Worm (Caenorhabditis elegans) whole organism, young adult: ENCODE results near the gene fbxa-81.

Source experiments
- F49E8.2 ChIP-seq: sonication (generic microtip); optimal IDR thresholded peaks from 3 replicates; lab custom pipeline; 2017; ENCODE audit warnings: missing genetic modification characterization, mild to moderate bottlenecking, missing compliant biosample characterization, antibody characterized with exemption, moderate library complexity; ENCODE audit not compliant: insufficient read depth
- ama-1 ChIP-seq, 3 experiments: fragments of 150-350 bp in 1 of 3; sonication (generic microtip) in 2 of 3; optimal IDR thresholded peaks; 2 replicates each; lab custom pipeline; 2014 to 2018; ENCODE audit warnings: missing biosample characterization in 2 of 3, missing genetic modification characterization in 2 of 3, missing genetic modification reagents in 2 of 3
- aptf-2 ChIP-seq: fragments of 200-800 bp; sonication (Bioruptor generic); conservative IDR thresholded peaks from 2 replicates; pipeline ENCODE4 v1.3.6; 2022; ENCODE audit warnings: missing genetic modification reagents, missing genetic modification characterization, missing compliant biosample characterization
- ceh-27 ChIP-seq: fragments of 200-800 bp; sonication (Bioruptor generic); optimal IDR thresholded peaks from 2 replicates; lab custom pipeline; 2018; ENCODE audit warnings: mild to moderate bottlenecking, missing genetic modification characterization, moderate library complexity, missing compliant biosample characterization
- egl-44 ChIP-seq: fragments of 200-800 bp; sonication (Bioruptor generic); IDR thresholded peaks from 2 replicates; pipeline ENCODE4 v1.3.6; 2022; ENCODE audit warnings: missing genetic modification reagents, missing genetic modification characterization, missing compliant biosample characterization
- egrh-3 ChIP-seq: fragments of 200-800 bp; sonication (Bioruptor generic); IDR thresholded peaks from 2 replicates; pipeline ENCODE4 v1.3.6; 2022; ENCODE audit warnings: missing genetic modification reagents, missing genetic modification characterization, missing compliant biosample characterization
- him-1 ChIP-seq: sonication (generic microtip); optimal IDR thresholded peaks from 2 replicates; lab custom pipeline; 2016; ENCODE audit warnings: missing genotype, missing genetic modification reagents, missing genetic modification characterization, missing compliant biosample characterization
- let-526 ChIP-seq: fragments of 200-800 bp; sonication (Bioruptor generic); IDR thresholded peaks from 2 replicates; pipeline ENCODE4 v1.3.6; 2022; ENCODE audit warnings: missing genetic modification reagents, missing genetic modification characterization, missing compliant biosample characterization
- nhr-80 ChIP-seq: sonication (generic microtip); optimal IDR thresholded peaks from 2 replicates; lab custom pipeline; 2016; ENCODE audit warnings: missing genetic modification characterization, missing compliant biosample characterization
- sea-2 ChIP-seq: fragments of 200-800 bp; sonication (Bioruptor generic); IDR thresholded peaks from 2 replicates; pipeline ENCODE4 v1.3.6; 2022; ENCODE audit warnings: missing genetic modification characterization, missing compliant biosample characterization
- snpc-4 ChIP-seq, 5 experiments: fragments of 150-350 bp in 1 of 5; sonication (generic microtip) in 4 of 5; optimal IDR thresholded peaks; 2 replicates each; lab custom pipeline; 2014 to 2018; ENCODE audit warnings: missing genetic modification characterization in 5 of 5, missing biosample characterization in 3 of 5, antibody characterized with exemption in 2 of 5, mild to moderate bottlenecking in 2 of 5, missing compliant biosample characterization in 2 of 5, missing genotype in 2 of 5, moderate library complexity in 2 of 5, missing genetic modification reagents in 1 of 5
- tbx-9 ChIP-seq: sonication (generic microtip); optimal IDR thresholded peaks from 2 replicates; lab custom pipeline; 2016; ENCODE audit warnings: borderline replicate concordance, missing genetic modification characterization, inconsistent platforms, missing compliant biosample characterization
- unc-62 ChIP-seq: fragments of 150-350 bp; optimal IDR thresholded peaks from 2 replicates; lab custom pipeline; 2014; ENCODE audit warnings: missing biosample characterization, missing genetic modification reagents, missing genetic modification characterization
- ztf-25 ChIP-seq: fragments of 200-800 bp; sonication (Bioruptor generic); IDR thresholded peaks from 2 replicates; pipeline ENCODE4 v1.3.6; 2022; ENCODE audit warnings: missing genetic modification reagents, missing genetic modification characterization, missing compliant biosample characterization

DNA sequence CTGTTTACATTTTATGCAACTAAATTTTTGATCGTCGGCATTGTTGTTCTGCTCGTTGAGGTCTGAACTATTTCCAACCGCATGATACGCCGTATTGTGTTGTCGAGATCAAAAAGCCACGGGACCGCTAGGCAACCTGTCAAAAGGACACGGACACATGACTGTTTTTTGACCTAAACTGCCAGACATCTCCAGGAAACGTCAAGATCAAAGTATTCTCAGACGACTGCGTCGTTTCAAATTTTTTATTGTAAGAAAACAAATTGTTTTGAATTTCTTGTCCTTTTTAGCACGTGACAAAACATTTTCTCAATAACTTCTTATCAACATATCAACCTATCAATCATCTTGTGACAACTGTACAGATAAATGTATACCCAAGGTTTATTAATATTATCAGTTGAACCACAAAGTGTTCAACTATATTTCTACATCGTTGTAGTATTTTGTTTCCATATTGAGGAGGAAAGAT lies 39.7 kb downstream of the fbxa-81 start:
- TF ChIP-seq ztf-25 (GFP tag; lab: Robert Waterston, UW) (no peak), let-526 (peak; percentile 74; the same call in 1 of the 2 replicates), egrh-3 (GFP tag; lab: Robert Waterston, UW) (no peak), aptf-2 (no peak), sea-2 (GFP tag; lab: Robert Waterston, UW) (no peak), ama-1 (optimal IDR thresholded peaks at IDR 0.05; lab: Kevin White, UChicago) (no peak), ama-1 (GFP tag; optimal IDR thresholded peaks at IDR 0.05; lab: Kevin White, UChicago) (no peak), F49E8.2 (tag; lab: Kevin White, UChicago) (no peak), him-1 (tag; lab: Kevin White, UChicago) (no peak), unc-62 (GFP tag; lab: Kevin White, UChicago) (peak; percentile 97), egl-44 (GFP tag; lab: Robert Waterston, UW) (0 out of 2 replicates have a peak, but pooled peaks have one; percentile 43), snpc-4 (GFP tag; optimal IDR thresholded peaks at IDR 0.05; lab: Kevin White, UChicago) (no peak), snpc-4 (tag; optimal IDR thresholded peaks at IDR 0.05; lab: Kevin White, UChicago) (peak in 2 of 4 experiments; percentile 1 to 40), tbx-9 (tag; lab: Kevin White, UChicago) (no peak), ceh-27 (no peak), nhr-80 (tag; lab: Kevin White, UChicago) (peak; percentile 89)
